Fruit fly (Drosophila melanogaster) whole organism: ENCODE results near the gene CG9269.

Experiments
- CG8478 ChIP-seq: fragments of >200 bp; optimal IDR thresholded peaks from 2 replicates; lab custom pipeline; 2018; ENCODE audit warnings: inconsistent platforms
- Dll ChIP-seq: fragments of >200 bp; optimal IDR thresholded peaks from 2 replicates; lab custom pipeline; 2017
- EcR ChIP-seq, 2 experiments: fragments of >200 bp; optimal IDR thresholded peaks; 2 replicates each; lab custom pipeline; 2017; ENCODE audit warnings: missing biosample characterization in 2 of 2, missing genetic modification characterization in 2 of 2, missing genetic modification reagents in 2 of 2
- psq ChIP-seq: fragments of >200 bp; optimal IDR thresholded peaks from 2 replicates; lab custom pipeline; 2017
- usp ChIP-seq: fragments of >200 bp; optimal IDR thresholded peaks from 2 replicates; lab custom pipeline; 2017; ENCODE audit warnings: missing biosample characterization, missing genetic modification characterization, mixed read lengths

dm6 chr3R:13615617-13616016 lies at the start of gene CG9269:
- TF ChIP-seq psq (lab: Kevin White, UChicago) (no peak), CG8478 (lab: Kevin White, UChicago) (no peak), EcR (GFP tag; optimal IDR thresholded peaks at IDR 0.05; lab: Kevin White, UChicago) (no peak), usp (no peak), Dll (lab: Kevin White, UChicago) (no peak)
